Fruit fly (Drosophila melanogaster): ENCODE results near the gene mmd.

DNA sequence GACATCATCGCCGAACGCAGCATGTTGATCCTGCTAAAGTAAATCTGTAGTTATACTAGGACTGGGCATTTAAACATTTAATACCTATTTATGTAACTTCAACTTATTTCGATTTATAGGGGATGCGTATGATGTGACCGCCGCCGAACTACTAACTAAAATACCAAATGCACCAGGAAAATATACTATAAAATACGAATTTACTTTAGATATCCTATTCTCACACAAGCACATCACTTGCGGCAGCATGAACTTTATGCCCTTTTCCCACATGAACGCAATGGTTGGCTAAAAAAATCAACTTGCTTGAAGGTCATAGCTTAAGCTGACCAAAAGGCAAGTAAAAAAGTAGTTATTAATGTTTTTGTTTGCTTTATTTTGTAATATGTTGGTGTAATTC, 13.7 kb upstream of the mmd start, which contains the start of gene ND-20:
- TF ChIP-seq CG12605 (GFP tag; IDR thresholded peaks at IDR 0.05) = no peak
- TF ChIP-seq CG8159 (tag; optimal IDR thresholded peaks at IDR 0.05) = no peak
- TF ChIP-seq Pif1A (GFP tag; optimal IDR thresholded peaks at IDR 0.05) = no peak
- no peak for TF ChIP-seq CG34367 (tag; optimal IDR thresholded peaks at IDR 0.05)
- TF ChIP-seq CG10348 (GFP tag; IDR thresholded peaks at IDR 0.05) = no peak
- TF ChIP-seq Ets98B (GFP tag; IDR thresholded peaks at IDR 0.05) = no peak
- TF ChIP-seq CG9948 (tag; optimal IDR thresholded peaks at IDR 0.05) = no peak
- TF ChIP-seq CG17806 (tag; optimal IDR thresholded peaks at IDR 0.05) = no peak
- no peak for TF ChIP-seq gl (tag; optimal IDR thresholded peaks at IDR 0.05)
- no peak for TF ChIP-seq EcR (GFP tag; optimal IDR thresholded peaks at IDR 0.05)
- TF ChIP-seq CG15710 (tag; optimal IDR thresholded peaks at IDR 0.05) = peak; percentile 9
